Worm (Caenorhabditis elegans): ENCODE measurements around the gene R11H6.5.

Gene R11H6.5

DNA sequence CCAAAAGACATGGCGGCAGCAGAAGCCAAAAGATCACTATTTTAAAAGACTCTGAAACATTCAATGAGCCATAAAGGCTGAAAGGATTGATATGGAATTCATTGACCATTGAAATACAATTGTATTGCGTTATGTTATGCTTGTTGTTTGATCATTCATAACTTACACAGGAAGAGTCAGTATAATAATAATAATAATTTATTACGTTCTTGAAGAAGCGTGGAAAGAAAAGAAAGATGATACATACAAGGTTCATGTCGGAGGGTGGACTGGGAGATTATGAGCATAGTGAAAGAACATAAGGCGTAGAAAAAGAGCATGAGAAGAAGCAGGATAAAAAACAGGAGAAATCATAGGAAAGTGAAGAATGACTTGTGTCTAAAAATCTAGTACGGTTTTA, 28.0 kb upstream of the R11H6.5 start, which contains the start of gene F43D2.7:
Gene F43D2.7, minus strand, starts transcription at position 101 of the 400 bp plus-strand sequence.
- TF ChIP-seq madf-9 (GFP tag; conservative IDR thresholded peaks at IDR 0.05), result no peak
- TF ChIP-seq tag-97 (GFP tag; IDR thresholded peaks at IDR 0.05), result no peak
- no peak for TF ChIP-seq lir-3 (tag; optimal IDR thresholded peaks at IDR 0.05)
- TF ChIP-seq mxl-3 (GFP tag; optimal IDR thresholded peaks at IDR 0.05), result no peak
- TF ChIP-seq mdt-29 (GFP tag; IDR thresholded peaks at IDR 0.05), result no peak
- no peak for TF ChIP-seq snpc-4 (tag; optimal IDR thresholded peaks at IDR 0.05)
- TF ChIP-seq nhr-11 (tag; optimal IDR thresholded peaks at IDR 0.05), result no peak
- TF ChIP-seq ceh-44 (GFP tag; IDR thresholded peaks at IDR 0.05), result no peak

ce11 chrV:14638075-14638474, 26.1 kb upstream of the R11H6.5 start:
- no peak for TF ChIP-seq fkh-10 (GFP tag; optimal IDR thresholded peaks at IDR 0.05)
- no peak for TF ChIP-seq lim-7 (GFP tag; IDR thresholded peaks at IDR 0.05)
- TF ChIP-seq egl-27 (tag; optimal IDR thresholded peaks at IDR 0.05), result no peak
- no peak for TF ChIP-seq zfp-3 (GFP tag; conservative IDR thresholded peaks at IDR 0.05)
- no peak for TF ChIP-seq daf-12 (tag; optimal IDR thresholded peaks at IDR 0.05)
- TF ChIP-seq D1046.2 (GFP tag; IDR thresholded peaks at IDR 0.05), result no peak
- no peak for TF ChIP-seq snpc-1.2 (GFP tag; IDR thresholded peaks at IDR 0.05)
- no peak for TF ChIP-seq ceh-28 (tag; optimal IDR thresholded peaks at IDR 0.05)
- TF ChIP-seq ceh-32 (tag; optimal IDR thresholded peaks at IDR 0.05; ENCODE audit: poor library complexity), result no peak
- no peak for TF ChIP-seq nhr-6 (tag; optimal IDR thresholded peaks at IDR 0.05)
- no peak for TF ChIP-seq vab-7 (GFP tag; IDR thresholded peaks at IDR 0.05)
- no peak for TF ChIP-seq unc-39 (tag; optimal IDR thresholded peaks at IDR 0.05)
- no peak for TF ChIP-seq nhr-25 (tag; optimal IDR thresholded peaks at IDR 0.05; ENCODE audit: borderline replicate concordance, insufficient read depth)
- no peak for TF ChIP-seq hif-1 (tag; optimal IDR thresholded peaks at IDR 0.05)
- TF ChIP-seq fos-1 (tag; optimal IDR thresholded peaks at IDR 0.05), result no peak

- no peak for TF ChIP-seq R02D3.7 (tag; optimal IDR thresholded peaks at IDR 0.05)
- no peak for TF ChIP-seq zag-1 (tag; optimal IDR thresholded peaks at IDR 0.05)
- TF ChIP-seq zip-11 (GFP tag; IDR thresholded peaks at IDR 0.05), result no peak
- TF ChIP-seq dmd-9 (GFP tag; IDR thresholded peaks at IDR 0.05), result no peak
- no peak for TF ChIP-seq D1046.2 (GFP tag; IDR thresholded peaks at IDR 0.05)
- no peak for TF ChIP-seq spr-3 (GFP tag; optimal IDR thresholded peaks at IDR 0.05)
- TF ChIP-seq nhr-77 (tag; optimal IDR thresholded peaks at IDR 0.05), result no peak
- TF ChIP-seq F10B5.3 (tag; optimal IDR thresholded peaks at IDR 0.05), result no peak
These were observed 23.1 kb upstream of the R11H6.5 start, which contains the start of gene F43D2.6 for ce11 chrV:14635119-14635518. Gene F43D2.6 (minus strand): TSS chrV:14635180.

- TF ChIP-seq unc-62 (GFP tag; optimal IDR thresholded peaks at IDR 0.05 in 1 of 2), result peak in 1 of 2 experiments; percentile 60
- TF ChIP-seq unc-62 (tag; optimal IDR thresholded peaks at IDR 0.05), result no peak
- TF ChIP-seq hlh-30 (tag; optimal IDR thresholded peaks at IDR 0.05; ENCODE audit: insufficient read depth), result peak; percentile 43
- peak; percentile 30 for TF ChIP-seq nhr-28 (tag; optimal IDR thresholded peaks at IDR 0.05)
- TF ChIP-seq nhr-6 (tag; optimal IDR thresholded peaks at IDR 0.05), result no peak
- TF ChIP-seq lin-39 (tag; optimal IDR thresholded peaks at IDR 0.05), result no peak
- TF ChIP-seq tra-1 (GFP tag; IDR thresholded peaks at IDR 0.05), result no peak
- peak; percentile 39 for TF ChIP-seq mxl-3 (GFP tag; optimal IDR thresholded peaks at IDR 0.05)
- peak; percentile 17; the same call in 1 of the 2 replicates for TF ChIP-seq dmd-6 (GFP tag; IDR thresholded peaks at IDR 0.05)
- peak in 1 of 2 experiments; percentile 29 for TF ChIP-seq mdl-1 (tag; optimal IDR thresholded peaks at IDR 0.05)
- no peak for TF ChIP-seq ces-1 (GFP tag; optimal IDR thresholded peaks at IDR 0.05)
- no peak for TF ChIP-seq ztf-7 (tag; optimal IDR thresholded peaks at IDR 0.05)
- TF ChIP-seq attf-4 (tag; optimal IDR thresholded peaks at IDR 0.05), result no peak
These were observed 21.3 kb upstream of the R11H6.5 start for ce11 chrV:14633319-14633718.

Data from whole organism, L4 larva.